Fruit fly (Drosophila melanogaster): ENCODE measurements around the gene CG17028.

DNA sequence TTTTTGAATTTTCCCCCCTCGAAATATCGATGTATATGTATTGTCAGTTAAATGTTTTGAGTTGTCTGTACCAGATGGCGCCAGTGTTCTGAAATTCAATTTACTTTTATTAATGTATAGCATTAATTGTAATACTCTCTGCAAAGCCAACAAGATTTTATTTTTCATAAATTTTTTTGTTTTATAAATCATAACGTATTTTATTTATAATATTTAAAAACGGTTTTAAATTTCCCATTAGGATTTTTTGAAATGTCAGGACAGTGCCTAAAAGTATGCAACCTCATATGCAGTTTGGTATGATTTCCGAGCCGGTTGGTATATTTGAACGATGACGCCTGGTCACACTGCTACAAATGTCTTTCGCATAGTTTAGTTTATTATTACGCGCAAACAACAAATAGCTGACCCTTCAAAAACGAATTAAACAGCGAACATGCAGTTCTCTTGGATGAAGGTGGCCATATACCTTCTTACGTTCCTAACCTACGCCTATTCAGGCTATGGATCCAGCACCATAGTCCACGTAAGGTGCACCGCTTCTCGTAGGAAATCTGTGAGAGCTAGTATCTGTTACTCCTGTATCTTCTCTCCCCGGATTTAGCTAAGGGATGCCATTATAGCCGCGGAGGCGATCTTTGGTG lies 23.4 kb upstream of the CG17028 start, which contains the start of the genes Pka-C3 and GXIVsPLA2:
- no peak for TF ChIP-seq CG12768 (GFP tag; optimal IDR thresholded peaks at IDR 0.05)
- no peak for TF ChIP-seq CG7101 (tag; optimal IDR thresholded peaks at IDR 0.05)

All from whole organism, adult.